Worm (Caenorhabditis elegans) whole organism, young adult: Measurements from ENCODE around the gene srh-276.

ENCODE experiments used
- B0035.1 ChIP-seq: sonication (generic microtip); optimal IDR thresholded peaks from 2 replicates; lab custom pipeline; 2016; ENCODE audit warnings: missing genetic modification characterization, mild to moderate bottlenecking, missing compliant biosample characterization, missing genotype, missing genetic modification reagents
- B0336.3 ChIP-seq: fragments of 200-800 bp; sonication (Bioruptor generic); IDR thresholded peaks from 2 replicates; pipeline ENCODE4 v1.3.6; 2022; ENCODE audit warnings: missing genetic modification characterization, missing compliant biosample characterization
- C17E4.6 ChIP-seq: fragments of 200-800 bp; sonication (Bioruptor generic); IDR thresholded peaks from 2 replicates; pipeline ENCODE4 v1.3.6; 2022; ENCODE audit warnings: missing genetic modification reagents, missing genetic modification characterization, missing compliant biosample characterization
- D2030.7 ChIP-seq: fragments of 200-800 bp; sonication (Bioruptor generic); IDR thresholded peaks from 2 replicates; pipeline ENCODE4 v1.3.6; 2022; ENCODE audit warnings: missing genetic modification reagents, missing genetic modification characterization, missing compliant biosample characterization
- F10E7.11 ChIP-seq: sonication (generic microtip); optimal IDR thresholded peaks from 2 replicates; lab custom pipeline; 2017; ENCODE audit warnings: mild to moderate bottlenecking, missing genetic modification characterization, moderate library complexity, missing compliant biosample characterization
- F23B12.7 ChIP-seq: sonication (generic microtip); optimal IDR thresholded peaks from 2 replicates; lab custom pipeline; 2017; ENCODE audit warnings: missing genetic modification characterization, mild to moderate bottlenecking, missing compliant biosample characterization, antibody characterized with exemption, moderate library complexity; ENCODE audit not compliant: insufficient read depth
- F37B4.10 ChIP-seq: fragments of 200-800 bp; sonication (Bioruptor generic); IDR thresholded peaks from 2 replicates; pipeline ENCODE4 v1.3.6; 2022; ENCODE audit warnings: missing genetic modification characterization, missing compliant biosample characterization
- F39B2.1 ChIP-seq: fragments of 200-800 bp; sonication (Bioruptor generic); IDR thresholded peaks from 2 replicates; pipeline ENCODE4 v1.3.6; 2022; ENCODE audit warnings: missing genetic modification reagents, missing genetic modification characterization, missing compliant biosample characterization
- F57A8.1 ChIP-seq: fragments of 200-800 bp; sonication (Bioruptor generic); optimal IDR thresholded peaks from 2 replicates; lab custom pipeline; 2018; ENCODE audit warnings: mild to moderate bottlenecking, missing genetic modification characterization, moderate library complexity, missing compliant biosample characterization
- F57C9.4 ChIP-seq: sonication (generic microtip); optimal IDR thresholded peaks from 2 replicates; lab custom pipeline; 2017; ENCODE audit warnings: mild to moderate bottlenecking, missing genetic modification characterization, missing compliant biosample characterization
- K12H6.12 ChIP-seq: fragments of 200-800 bp; sonication (Bioruptor generic); optimal IDR thresholded peaks from 2 replicates; lab custom pipeline; 2018; ENCODE audit warnings: mild to moderate bottlenecking, missing genetic modification characterization, missing compliant biosample characterization
- T26A5.8 ChIP-seq: sonication (generic microtip); optimal IDR thresholded peaks from 2 replicates; lab custom pipeline; 2016; ENCODE audit warnings: missing genetic modification characterization, missing compliant biosample characterization
- Y95B8A.8 ChIP-seq: fragments of 200-800 bp; sonication (Bioruptor generic); IDR thresholded peaks from 2 replicates; pipeline ENCODE4 v1.3.6; 2022; ENCODE audit warnings: missing genetic modification reagents, missing genetic modification characterization, missing compliant biosample characterization
- ama-1 ChIP-seq, 3 experiments: fragments of 150-350 bp in 1 of 3; sonication (generic microtip) in 2 of 3; optimal IDR thresholded peaks; 2 replicates each; lab custom pipeline; 2014 to 2018; ENCODE audit warnings: missing biosample characterization in 2 of 3, missing genetic modification characterization in 2 of 3, missing genetic modification reagents in 2 of 3
- atf-7 ChIP-seq: sonication (generic microtip); optimal IDR thresholded peaks from 2 replicates; lab custom pipeline; 2017; ENCODE audit warnings: mild to moderate bottlenecking, missing genetic modification characterization, missing compliant biosample characterization
- attf-3 ChIP-seq: fragments of 200-800 bp; sonication (Bioruptor generic); conservative IDR thresholded peaks from 2 replicates; pipeline ENCODE4 v1.3.6; 2022; ENCODE audit warnings: missing genetic modification reagents, missing genetic modification characterization, missing compliant biosample characterization
- attf-6 ChIP-seq: fragments of 200-800 bp; sonication (Bioruptor generic); IDR thresholded peaks from 2 replicates; pipeline ENCODE4 v1.3.6; 2022; ENCODE audit warnings: missing genetic modification reagents, missing genetic modification characterization, missing compliant biosample characterization
- bed-1 ChIP-seq: fragments of 200-800 bp; sonication (Bioruptor generic); IDR thresholded peaks from 2 replicates; pipeline ENCODE4 v1.3.6; 2022; ENCODE audit warnings: missing genetic modification reagents, missing genetic modification characterization, missing compliant biosample characterization
- cebp-1 ChIP-seq, 2 experiments: fragments of 200-800 bp in 1 of 2; sonication (Bioruptor generic) in 1 of 2; sonication (generic microtip) in 1 of 2; IDR thresholded peaks in 1 of 2; optimal IDR thresholded peaks in 1 of 2; 2 replicates each; pipeline versions ENCODE4 v1.3.6 to Lab custom; 2017 to 2022; ENCODE audit warnings: missing compliant biosample characterization in 2 of 2, missing genetic modification characterization in 2 of 2, mild to moderate bottlenecking in 1 of 2, missing genetic modification reagents in 1 of 2, moderate library complexity in 1 of 2
- cebp-2 ChIP-seq: fragments of 200-800 bp; sonication (Bioruptor generic); IDR thresholded peaks from 2 replicates; pipeline ENCODE4 v1.3.6; 2022; ENCODE audit warnings: missing genetic modification characterization, missing compliant biosample characterization
- ceh-100 ChIP-seq: fragments of 200-800 bp; sonication (Bioruptor generic); IDR thresholded peaks from 2 replicates; pipeline ENCODE4 v1.3.6; 2022; ENCODE audit warnings: missing genetic modification reagents, missing genetic modification characterization, missing compliant biosample characterization
- dox-1 ChIP-seq: fragments of 200-800 bp; sonication (Bioruptor generic); IDR thresholded peaks from 2 replicates; pipeline ENCODE4 v1.3.6; 2022; ENCODE audit warnings: missing genetic modification reagents, missing genetic modification characterization, missing compliant biosample characterization
- dpl-1 ChIP-seq: fragments of 150-350 bp; optimal IDR thresholded peaks from 2 replicates; lab custom pipeline; 2014; ENCODE audit warnings: missing biosample characterization, missing genetic modification reagents, missing genetic modification characterization
- efl-1 ChIP-seq: fragments of 150-350 bp; optimal IDR thresholded peaks from 2 replicates; lab custom pipeline; 2014; ENCODE audit warnings: missing biosample characterization, missing genetic modification reagents, missing genetic modification characterization
- him-1 ChIP-seq: sonication (generic microtip); optimal IDR thresholded peaks from 2 replicates; lab custom pipeline; 2016; ENCODE audit warnings: missing genotype, missing genetic modification reagents, missing genetic modification characterization, missing compliant biosample characterization
- hsf-1 ChIP-seq: fragments of 200-800 bp; sonication (Bioruptor generic); IDR thresholded peaks from 2 replicates; pipeline ENCODE4 v1.3.6; 2022; ENCODE audit warnings: missing genetic modification reagents, missing genetic modification characterization, missing compliant biosample characterization
- lin-35 ChIP-seq, 3 experiments: fragments of 150-350 bp in 2 of 3; sonication (generic microtip) in 1 of 3; optimal IDR thresholded peaks; 2 replicates each; lab custom pipeline; 2014 to 2018; ENCODE audit warnings: missing biosample characterization in 3 of 3, missing genetic modification characterization in 3 of 3, missing genetic modification reagents in 3 of 3
- lin-54 ChIP-seq: fragments of 200-800 bp; sonication (Bioruptor generic); optimal IDR thresholded peaks from 2 replicates; lab custom pipeline; 2018; ENCODE audit warnings: mild to moderate bottlenecking, missing genetic modification characterization, missing compliant biosample characterization
- mcd-1 ChIP-seq: fragments of 200-800 bp; sonication (Bioruptor generic); IDR thresholded peaks from 2 replicates; pipeline ENCODE4 v1.3.6; 2022; ENCODE audit warnings: missing genetic modification reagents, missing genetic modification characterization, missing compliant biosample characterization
- mel-28 ChIP-seq: sonication (generic microtip); optimal IDR thresholded peaks from 2 replicates; lab custom pipeline; 2016; ENCODE audit warnings: borderline replicate concordance, mild to moderate bottlenecking, missing genetic modification characterization, missing compliant biosample characterization
- nfya-2 ChIP-seq: fragments of 200-800 bp; sonication (Bioruptor generic); IDR thresholded peaks from 2 replicates; pipeline ENCODE4 v1.3.6; 2022; ENCODE audit warnings: missing genetic modification reagents, missing genetic modification characterization, missing compliant biosample characterization
- nhr-120 ChIP-seq: fragments of 200-800 bp; sonication (Bioruptor generic); IDR thresholded peaks from 2 replicates; pipeline ENCODE4 v1.3.6; 2022; ENCODE audit warnings: missing genetic modification characterization, missing compliant biosample characterization
- nhr-80 ChIP-seq: sonication (generic microtip); optimal IDR thresholded peaks from 2 replicates; lab custom pipeline; 2016; ENCODE audit warnings: missing genetic modification characterization, missing compliant biosample characterization
- repo-1 ChIP-seq: sonication (generic microtip); optimal IDR thresholded peaks from 2 replicates; lab custom pipeline; 2017; ENCODE audit warnings: mild to moderate bottlenecking, missing genetic modification characterization, missing compliant biosample characterization
- snpc-1.3 ChIP-seq: sonication (generic microtip); optimal IDR thresholded peaks from 2 replicates; lab custom pipeline; 2017; ENCODE audit warnings: missing genetic modification characterization, mild to moderate bottlenecking, missing compliant biosample characterization, antibody characterized with exemption, moderate library complexity, missing genotype, missing genetic modification reagents; ENCODE audit not compliant: insufficient read depth
- snpc-4 ChIP-seq, 5 experiments: fragments of 150-350 bp in 1 of 5; sonication (generic microtip) in 4 of 5; optimal IDR thresholded peaks; 2 replicates each; lab custom pipeline; 2014 to 2018; ENCODE audit warnings: missing genetic modification characterization in 5 of 5, missing biosample characterization in 3 of 5, antibody characterized with exemption in 2 of 5, mild to moderate bottlenecking in 2 of 5, missing compliant biosample characterization in 2 of 5, missing genotype in 2 of 5, moderate library complexity in 2 of 5, missing genetic modification reagents in 1 of 5
- zfh-2 ChIP-seq: fragments of 200-800 bp; sonication (Bioruptor generic); conservative IDR thresholded peaks from 2 replicates; pipeline ENCODE4 v1.3.6; 2022; ENCODE audit warnings: missing genetic modification reagents, missing genetic modification characterization, missing compliant biosample characterization
- ztf-28 ChIP-seq: fragments of 200-800 bp; sonication (Bioruptor generic); IDR thresholded peaks from 2 replicates; pipeline ENCODE4 v1.3.6; 2022; ENCODE audit warnings: missing genetic modification reagents, missing genetic modification characterization, missing compliant biosample characterization

Gene srh-276

DNA sequence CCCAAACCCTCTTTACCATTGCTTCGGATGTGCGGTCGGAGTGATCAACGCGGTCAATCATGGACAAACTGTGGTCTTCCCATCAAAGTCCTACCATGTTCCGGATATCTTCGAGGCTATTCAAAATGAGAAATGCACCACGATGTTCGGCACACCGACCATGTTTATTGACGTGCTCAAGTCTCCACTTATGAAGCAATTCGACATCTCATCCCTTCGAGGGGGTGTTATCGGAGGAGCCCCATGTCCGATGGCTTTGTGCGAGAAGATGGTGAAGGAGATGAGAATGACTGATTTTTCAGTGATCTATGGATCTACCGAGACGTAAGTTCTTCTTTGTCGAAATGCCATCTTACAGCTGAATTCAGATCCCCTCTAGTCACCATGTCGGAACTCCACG, 39.2 kb downstream of the srh-276 start:
- no peak for TF ChIP-seq T26A5.8
- TF ChIP-seq Y95B8A.8 (GFP tag; lab: Robert Waterston, UW), result no peak
- no peak for TF ChIP-seq snpc-1.3 (tag; lab: Kevin White, UChicago)
- peak; percentile 42 for TF ChIP-seq ama-1 (optimal IDR thresholded peaks at IDR 0.05; lab: Kevin White, UChicago)
- no peak for TF ChIP-seq ama-1 (GFP tag; optimal IDR thresholded peaks at IDR 0.05; lab: Kevin White, UChicago)
- no peak for TF ChIP-seq bed-1 (GFP tag; lab: Robert Waterston, UW)
- TF ChIP-seq K12H6.12, result no peak
- no peak for TF ChIP-seq C17E4.6 (GFP tag; lab: Robert Waterston, UW)
- TF ChIP-seq lin-54 (GFP tag; lab: Kevin White, UChicago), result no peak

DNA sequence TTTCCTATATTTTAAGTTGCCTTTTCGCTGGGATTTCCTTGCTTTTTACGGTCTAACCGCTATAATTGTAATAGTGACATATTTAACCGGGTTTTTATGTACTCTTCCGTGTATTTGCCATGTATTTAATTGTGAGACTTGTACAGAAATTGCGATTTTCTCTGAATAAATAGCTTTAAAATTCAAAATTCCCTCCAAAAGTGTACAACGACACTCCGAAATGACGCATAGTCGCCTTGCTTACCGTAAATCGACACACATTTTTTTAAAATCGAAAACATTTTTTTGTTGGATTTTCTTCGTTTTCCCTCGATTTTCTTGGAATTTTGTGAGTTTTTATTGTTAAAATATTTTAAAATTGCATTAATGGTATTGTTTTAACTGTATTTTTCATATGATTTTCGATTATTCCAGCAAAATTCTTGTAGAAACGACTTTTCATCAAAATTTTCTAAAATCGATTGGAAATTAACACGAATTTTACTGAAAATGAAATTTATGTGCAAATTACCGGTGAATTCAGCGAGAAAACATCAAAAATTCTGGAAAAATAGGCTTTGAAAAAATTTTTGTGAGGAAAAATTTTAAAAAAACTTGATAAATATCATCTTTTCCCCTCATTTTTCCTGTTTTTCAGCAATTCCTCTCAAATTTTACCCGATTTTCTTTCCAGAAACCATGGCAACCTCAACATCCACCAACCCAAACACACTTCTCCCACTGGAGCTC, 40.7 kb downstream of the srh-276 start, which contains the start of gene lsm-5:
Gene lsm-5, plus strand, starts transcription at position 679 of the 729 bp plus-strand sequence.
- TF ChIP-seq cebp-1 (GFP tag; IDR thresholded peaks at IDR 0.05; lab: Robert Waterston, UW), result no peak
- TF ChIP-seq cebp-1 (tag; optimal IDR thresholded peaks at IDR 0.05; lab: Kevin White, UChicago), result peak; percentile 45
- peak; percentile 67 for TF ChIP-seq efl-1
- TF ChIP-seq D2030.7 (GFP tag; lab: Robert Waterston, UW), result no peak
- no peak for TF ChIP-seq attf-6 (GFP tag; lab: Robert Waterston, UW)
- TF ChIP-seq nhr-80 (tag; lab: Kevin White, UChicago), result no peak
- TF ChIP-seq nhr-120 (GFP tag; lab: Robert Waterston, UW), result no peak
- TF ChIP-seq lin-54 (GFP tag; lab: Kevin White, UChicago), result peak; percentile 79
- no peak for TF ChIP-seq mcd-1
- no peak for TF ChIP-seq dox-1
- peak; percentile 34 for TF ChIP-seq him-1 (tag; lab: Kevin White, UChicago)
- no peak for TF ChIP-seq ceh-100 (GFP tag; lab: Robert Waterston, UW)
- TF ChIP-seq B0035.1 (tag; lab: Kevin White, UChicago), result no peak
- no peak for TF ChIP-seq repo-1 (tag; lab: Kevin White, UChicago)
- peak; percentile 49 for TF ChIP-seq F23B12.7
- no peak for TF ChIP-seq cebp-2 (GFP tag; lab: Robert Waterston, UW)
- TF ChIP-seq B0336.3 (GFP tag; lab: Robert Waterston, UW), result no peak
- TF ChIP-seq hsf-1 (GFP tag; lab: Robert Waterston, UW), result 0 out of 2 replicates have a peak, but pooled peaks have one; percentile 9
- no peak for TF ChIP-seq snpc-4 (GFP tag; optimal IDR thresholded peaks at IDR 0.05; lab: Kevin White, UChicago)
- TF ChIP-seq snpc-4 (tag; optimal IDR thresholded peaks at IDR 0.05; lab: Kevin White, UChicago), result peak in 1 of 4 experiments; percentile 25
- no peak for TF ChIP-seq F37B4.10 (GFP tag; lab: Robert Waterston, UW)
- no peak for TF ChIP-seq F39B2.1 (GFP tag; lab: Robert Waterston, UW)
- TF ChIP-seq F10E7.11 (tag; lab: Kevin White, UChicago), result no peak
- no peak for TF ChIP-seq ztf-28 (GFP tag; lab: Robert Waterston, UW)
- no peak for TF ChIP-seq atf-7 (tag; lab: Kevin White, UChicago)
- peak; percentile 57 for TF ChIP-seq dpl-1 (GFP tag; lab: Kevin White, UChicago)
- TF ChIP-seq lin-35 (GFP tag; optimal IDR thresholded peaks at IDR 0.05; lab: Kevin White, UChicago), result peak in 1 of 3 experiments; percentile 83
- TF ChIP-seq F57C9.4 (tag; lab: Kevin White, UChicago), result no peak
- no peak for TF ChIP-seq nfya-2
- peak; percentile 93 for TF ChIP-seq attf-3 (GFP tag; lab: Robert Waterston, UW)
- no peak for TF ChIP-seq mel-28 (tag; lab: Kevin White, UChicago)
- TF ChIP-seq C17E4.6 (GFP tag; lab: Robert Waterston, UW), result no peak
- TF ChIP-seq F57A8.1 (GFP tag; lab: Kevin White, UChicago), result no peak
- TF ChIP-seq zfh-2 (GFP tag; lab: Robert Waterston, UW), result no peak
- peak; percentile 77 for TF ChIP-seq ama-1 (optimal IDR thresholded peaks at IDR 0.05; lab: Kevin White, UChicago)
- no peak for TF ChIP-seq ama-1 (GFP tag; optimal IDR thresholded peaks at IDR 0.05; lab: Kevin White, UChicago)
